Worm (Caenorhabditis elegans): Measurements from ENCODE around the gene M04G7.2.

ce11 chrIV:425546-425945 is 35.3 kb downstream of the M04G7.2 start:
- TF ChIP-seq elt-2 (tag; optimal IDR thresholded peaks at IDR 0.05) = no peak
- TF ChIP-seq hlh-30 (tag; optimal IDR thresholded peaks at IDR 0.05; ENCODE audit: insufficient read depth) = no peak
- no peak for TF ChIP-seq pros-1 (tag; optimal IDR thresholded peaks at IDR 0.05)
- no peak for TF ChIP-seq fkh-10 (GFP tag; optimal IDR thresholded peaks at IDR 0.05)
